Fruit fly (Drosophila melanogaster) whole organism, larva: ENCODE results near the gene Zif.

Source experiments
- noc ChIP-seq: fragments of 200-800 bp; sonication (Bioruptor generic); optimal IDR thresholded peaks from 3 replicates; lab custom pipeline; 2019; ENCODE audit warnings: missing biosample characterization, mild to moderate bottlenecking, missing genetic modification characterization, moderate library complexity

Gene Zif

dm6 chr3R:6462978-6463377 lies 6.1 kb downstream of the Zif start:
- no peak for TF ChIP-seq noc (tag; lab: Kevin White, UChicago)

- no peak for TF ChIP-seq noc (tag; lab: Kevin White, UChicago)
Observed at dm6 chr3R:6467646-6468350, 10.9 kb downstream of the Zif start.

- TF ChIP-seq noc (tag; lab: Kevin White, UChicago) = no peak
Observed at dm6 chr3R:6468351-6468685, 11.4 kb downstream of the Zif start, which contains the start of gene Neurochondrin. Gene Neurochondrin (plus strand): TSS chr3R:6468437.

dm6 chr3R:6474430-6474829 lies 17.5 kb downstream of the Zif start:
- no peak for TF ChIP-seq noc (tag; lab: Kevin White, UChicago)

dm6 chr3R:6476429-6476828 lies 19.5 kb downstream of the Zif start:
- no peak for TF ChIP-seq noc (tag; lab: Kevin White, UChicago)

- no peak for TF ChIP-seq noc (tag; lab: Kevin White, UChicago)
Observed at dm6 chr3R:6477877-6478361, 21.0 kb downstream of the Zif start, which contains the start of gene CG15186. Gene CG15186 (plus strand): TSS chr3R:6478311.

- TF ChIP-seq noc (tag; lab: Kevin White, UChicago) = no peak
Observed at dm6 chr3R:6481740-6482443, 25.0 kb downstream of the Zif start.

dm6 chr3R:6495938-6496337 lies 39.0 kb downstream of the Zif start:
- TF ChIP-seq noc (tag; lab: Kevin White, UChicago) = no peak

dm6 chr3R:6504408-6504807 lies 47.5 kb downstream of the Zif start:
- TF ChIP-seq noc (tag; lab: Kevin White, UChicago) = no peak
